Fruit fly (Drosophila melanogaster): ENCODE data around the gene Ada.

The Ada gene

dm6 chr3R:9068418-9068817, 3.4 kb downstream of the Ada start (continued):
- no peak for TF ChIP-seq CG6654 (GFP tag; optimal IDR thresholded peaks at IDR 0.05)
- no peak for TF ChIP-seq gem (tag; optimal IDR thresholded peaks at IDR 0.05)
- no peak for TF ChIP-seq Adf1 (GFP tag; IDR thresholded peaks at IDR 0.05)
- no peak for TF ChIP-seq CG4424 (GFP tag; optimal IDR thresholded peaks at IDR 0.05)
- TF ChIP-seq tap (tag; optimal IDR thresholded peaks at IDR 0.05), result no peak
- TF ChIP-seq GATAe (GFP tag; conservative IDR thresholded peaks at IDR 0.05), result no peak
- no peak for TF ChIP-seq twi (tag; optimal IDR thresholded peaks at IDR 0.05)
- 0 out of 3 replicates have a peak, but pooled peaks have one; percentile 15 for TF ChIP-seq tgo (GFP tag; IDR thresholded peaks at IDR 0.05)
- no peak for TF ChIP-seq sisA (GFP tag; IDR thresholded peaks at IDR 0.05)
- TF ChIP-seq Chrac-16 (GFP tag; optimal IDR thresholded peaks at IDR 0.05), result no peak
- peak; percentile 75 for TF ChIP-seq Ets65A (GFP tag)
- TF ChIP-seq cwo (GFP tag; optimal IDR thresholded peaks at IDR 0.05), result no peak
- TF ChIP-seq Dek (tag; optimal IDR thresholded peaks at IDR 0.05), result no peak
- TF ChIP-seq Lim3 (GFP tag; IDR thresholded peaks at IDR 0.05), result no peak
- TF ChIP-seq E2f2 (GFP tag; IDR thresholded peaks at IDR 0.05), result no peak
- no peak for TF ChIP-seq pita (GFP tag; optimal IDR thresholded peaks at IDR 0.05)
- no peak for TF ChIP-seq dmrt99B (tag; optimal IDR thresholded peaks at IDR 0.05)
- TF ChIP-seq CG7271 (tag; optimal IDR thresholded peaks at IDR 0.05), result no peak
- no peak for TF ChIP-seq Fer1 (GFP tag; optimal IDR thresholded peaks at IDR 0.05)
- TF ChIP-seq Nf-YC (tag; optimal IDR thresholded peaks at IDR 0.05), result no peak
- peak; percentile 64; the same call in 1 of the 3 replicates for TF ChIP-seq Opbp (GFP tag; IDR thresholded peaks at IDR 0.05; ENCODE audit: partially characterized antibody)
- TF ChIP-seq CG6272 (GFP tag; IDR thresholded peaks at IDR 0.05), result peak; percentile 37; the same call in 1 of the 2 replicates
- no peak for TF ChIP-seq CG4617 (GFP tag; optimal IDR thresholded peaks at IDR 0.05; ENCODE audit: borderline replicate concordance)
- peak; percentile 53 for TF ChIP-seq cg (GFP tag; optimal IDR thresholded peaks at IDR 0.05)
- no peak for TF ChIP-seq NFAT (GFP tag; IDR thresholded peaks at IDR 0.05)
- TF ChIP-seq usp (GFP tag; optimal IDR thresholded peaks at IDR 0.05), result no peak
- TF ChIP-seq sna (GFP tag; IDR thresholded peaks at IDR 0.05; ENCODE audit: partially characterized antibody), result no peak
- TF ChIP-seq toy (GFP tag; IDR thresholded peaks at IDR 0.05), result no peak
- TF ChIP-seq sens (GFP tag), result no peak
- TF ChIP-seq ham (GFP tag; IDR thresholded peaks at IDR 0.05), result no peak
- no peak for TF ChIP-seq CG18619 (GFP tag; optimal IDR thresholded peaks at IDR 0.05)
- TF ChIP-seq bbx (GFP tag; IDR thresholded peaks at IDR 0.05; ENCODE audit: partially characterized antibody), result peak; percentile 54; the same call in 1 of the 2 replicates
- no peak for TF ChIP-seq CG8765 (GFP tag; IDR thresholded peaks at IDR 0.05)
- TF ChIP-seq Scr (GFP tag; IDR thresholded peaks at IDR 0.05; ENCODE audit: partially characterized antibody), result peak; percentile 37; the same call in 1 of the 2 replicates
- peak; percentile 15; the same call in 1 of the 3 replicates for TF ChIP-seq Dbx (GFP tag; IDR thresholded peaks at IDR 0.05)
- no peak for TF ChIP-seq her (GFP tag; optimal IDR thresholded peaks at IDR 0.05)
- TF ChIP-seq bigmax (GFP tag; optimal IDR thresholded peaks at IDR 0.05), result no peak
- no peak for TF ChIP-seq CG18011 (GFP tag; optimal IDR thresholded peaks at IDR 0.05)
- TF ChIP-seq nerfin-2 (GFP tag; IDR thresholded peaks at IDR 0.05; ENCODE audit: partially characterized antibody), result peak; percentile 37; the same call in 1 of the 2 replicates
- no peak for TF ChIP-seq Nf-YB (GFP tag; optimal IDR thresholded peaks at IDR 0.05)
- TF ChIP-seq CG34422 (GFP tag; IDR thresholded peaks at IDR 0.05), result no peak
- no peak for TF ChIP-seq lov (optimal IDR thresholded peaks at IDR 0.05)
- TF ChIP-seq lov (GFP tag; IDR thresholded peaks at IDR 0.05), result no peak
- TF ChIP-seq tll (GFP tag; optimal IDR thresholded peaks at IDR 0.05), result no peak
- no peak for TF ChIP-seq nmo (GFP tag; optimal IDR thresholded peaks at IDR 0.05)
- no peak for TF ChIP-seq E2f1 (GFP tag; IDR thresholded peaks at IDR 0.05)
- TF ChIP-seq fd96Cb (tag; optimal IDR thresholded peaks at IDR 0.05), result no peak
- no peak for TF ChIP-seq CG15696 (tag; optimal IDR thresholded peaks at IDR 0.05)
- no peak for TF ChIP-seq corto (GFP tag; optimal IDR thresholded peaks at IDR 0.05)
- TF ChIP-seq disco-r (GFP tag; optimal IDR thresholded peaks at IDR 0.05), result no peak
- TF ChIP-seq Med (GFP tag), result peak; percentile 78
